Worm (Caenorhabditis elegans) whole organism, young adult: Measurements from ENCODE around the gene ttr-49.

Experiments used
- C06A6.2 ChIP-seq: fragments of 200-800 bp; sonication (Bioruptor generic); conservative IDR thresholded peaks from 2 replicates; pipeline ENCODE4 v1.3.6; 2022; ENCODE audit warnings: missing genetic modification characterization, missing compliant biosample characterization
- F23B12.7 ChIP-seq: sonication (generic microtip); optimal IDR thresholded peaks from 2 replicates; lab custom pipeline; 2017; ENCODE audit warnings: missing genetic modification characterization, mild to moderate bottlenecking, missing compliant biosample characterization, antibody characterized with exemption, moderate library complexity; ENCODE audit not compliant: insufficient read depth
- F49E8.2 ChIP-seq: sonication (generic microtip); optimal IDR thresholded peaks from 3 replicates; lab custom pipeline; 2017; ENCODE audit warnings: missing genetic modification characterization, mild to moderate bottlenecking, missing compliant biosample characterization, antibody characterized with exemption, moderate library complexity; ENCODE audit not compliant: insufficient read depth
- F57C9.4 ChIP-seq: sonication (generic microtip); optimal IDR thresholded peaks from 2 replicates; lab custom pipeline; 2017; ENCODE audit warnings: mild to moderate bottlenecking, missing genetic modification characterization, missing compliant biosample characterization
- K11D2.4 ChIP-seq: fragments of 200-800 bp; sonication (Bioruptor generic); IDR thresholded peaks from 2 replicates; pipeline ENCODE4 v1.3.6; 2022; ENCODE audit warnings: missing genetic modification reagents, missing genetic modification characterization, missing compliant biosample characterization
- K12H6.12 ChIP-seq: fragments of 200-800 bp; sonication (Bioruptor generic); optimal IDR thresholded peaks from 2 replicates; lab custom pipeline; 2018; ENCODE audit warnings: mild to moderate bottlenecking, missing genetic modification characterization, missing compliant biosample characterization
- Y79H2A.3 ChIP-seq: fragments of 200-800 bp; sonication (Bioruptor generic); conservative IDR thresholded peaks from 2 replicates; pipeline ENCODE4 v1.3.6; 2022; ENCODE audit warnings: missing genetic modification reagents, missing genetic modification characterization, missing compliant biosample characterization
- akir-1 ChIP-seq: fragments of 200-800 bp; sonication (Bioruptor generic); optimal IDR thresholded peaks from 2 replicates; lab custom pipeline; 2018; ENCODE audit warnings: mild to moderate bottlenecking, missing genetic modification characterization, moderate library complexity, missing compliant biosample characterization
- attf-6 ChIP-seq: fragments of 200-800 bp; sonication (Bioruptor generic); IDR thresholded peaks from 2 replicates; pipeline ENCODE4 v1.3.6; 2022; ENCODE audit warnings: missing genetic modification reagents, missing genetic modification characterization, missing compliant biosample characterization
- bed-2 ChIP-seq: fragments of 200-800 bp; sonication (Bioruptor generic); IDR thresholded peaks from 2 replicates; pipeline ENCODE4 v1.3.6; 2022; ENCODE audit warnings: missing genetic modification reagents, missing genetic modification characterization, missing compliant biosample characterization
- ccch-3 ChIP-seq: fragments of 200-800 bp; sonication (Bioruptor generic); optimal IDR thresholded peaks from 2 replicates; lab custom pipeline; 2018; ENCODE audit warnings: mild to moderate bottlenecking, missing genetic modification characterization, missing compliant biosample characterization
- cebp-1 ChIP-seq, 2 experiments: fragments of 200-800 bp in 1 of 2; sonication (Bioruptor generic) in 1 of 2; sonication (generic microtip) in 1 of 2; IDR thresholded peaks in 1 of 2; optimal IDR thresholded peaks in 1 of 2; 2 replicates each; pipeline versions ENCODE4 v1.3.6 to Lab custom; 2017 to 2022; ENCODE audit warnings: missing compliant biosample characterization in 2 of 2, missing genetic modification characterization in 2 of 2, mild to moderate bottlenecking in 1 of 2, missing genetic modification reagents in 1 of 2, moderate library complexity in 1 of 2
- ceh-100 ChIP-seq: fragments of 200-800 bp; sonication (Bioruptor generic); IDR thresholded peaks from 2 replicates; pipeline ENCODE4 v1.3.6; 2022; ENCODE audit warnings: missing genetic modification reagents, missing genetic modification characterization, missing compliant biosample characterization
- ceh-91 ChIP-seq: fragments of 200-800 bp; sonication (Bioruptor generic); IDR thresholded peaks from 2 replicates; pipeline ENCODE4 v1.3.6; 2022; ENCODE audit warnings: missing genetic modification reagents, missing genetic modification characterization, missing compliant biosample characterization
- dox-1 ChIP-seq: fragments of 200-800 bp; sonication (Bioruptor generic); IDR thresholded peaks from 2 replicates; pipeline ENCODE4 v1.3.6; 2022; ENCODE audit warnings: missing genetic modification reagents, missing genetic modification characterization, missing compliant biosample characterization
- egl-44 ChIP-seq: fragments of 200-800 bp; sonication (Bioruptor generic); IDR thresholded peaks from 2 replicates; pipeline ENCODE4 v1.3.6; 2022; ENCODE audit warnings: missing genetic modification reagents, missing genetic modification characterization, missing compliant biosample characterization
- let-607 ChIP-seq, 2 experiments: fragments of 200-800 bp in 1 of 2; sonication (Bioruptor generic) in 1 of 2; sonication (generic microtip) in 1 of 2; optimal IDR thresholded peaks; 2 replicates each; lab custom pipeline; 2016 to 2018; ENCODE audit warnings: mild to moderate bottlenecking in 2 of 2, missing compliant biosample characterization in 2 of 2, missing genetic modification characterization in 2 of 2, moderate library complexity in 2 of 2, missing genotype in 1 of 2
- lir-1 ChIP-seq: fragments of 200-800 bp; sonication (Bioruptor generic); conservative IDR thresholded peaks from 2 replicates; pipeline ENCODE4 v1.3.6; 2022; ENCODE audit warnings: missing genetic modification reagents, missing genetic modification characterization, missing compliant biosample characterization
- lsy-27 ChIP-seq: sonication (generic microtip); optimal IDR thresholded peaks from 2 replicates; lab custom pipeline; 2017; ENCODE audit warnings: missing genetic modification characterization, mild to moderate bottlenecking, missing compliant biosample characterization, antibody characterized with exemption, missing genotype, borderline replicate concordance; ENCODE audit not compliant: insufficient read depth
- madf-3 ChIP-seq: fragments of 200-800 bp; sonication (Bioruptor generic); IDR thresholded peaks from 2 replicates; pipeline ENCODE4 v1.3.6; 2022; ENCODE audit warnings: missing genetic modification reagents, missing genetic modification characterization, missing compliant biosample characterization
- mcd-1 ChIP-seq: fragments of 200-800 bp; sonication (Bioruptor generic); IDR thresholded peaks from 2 replicates; pipeline ENCODE4 v1.3.6; 2022; ENCODE audit warnings: missing genetic modification reagents, missing genetic modification characterization, missing compliant biosample characterization
- mel-28 ChIP-seq: sonication (generic microtip); optimal IDR thresholded peaks from 2 replicates; lab custom pipeline; 2016; ENCODE audit warnings: borderline replicate concordance, mild to moderate bottlenecking, missing genetic modification characterization, missing compliant biosample characterization
- mxl-1 ChIP-seq: sonication (generic microtip); optimal IDR thresholded peaks from 2 replicates; lab custom pipeline; 2016; ENCODE audit warnings: missing genetic modification characterization, missing compliant biosample characterization
- nfya-1 ChIP-seq: sonication (generic microtip); optimal IDR thresholded peaks from 2 replicates; lab custom pipeline; 2017; ENCODE audit warnings: antibody characterized with exemption, missing compliant biosample characterization, missing genetic modification characterization, borderline replicate concordance; ENCODE audit not compliant: insufficient read depth
- nhr-80 ChIP-seq: sonication (generic microtip); optimal IDR thresholded peaks from 2 replicates; lab custom pipeline; 2016; ENCODE audit warnings: missing genetic modification characterization, missing compliant biosample characterization
- nhr-90 ChIP-seq: sonication (generic microtip); optimal IDR thresholded peaks from 2 replicates; lab custom pipeline; 2016; ENCODE audit warnings: missing genotype, mild to moderate bottlenecking, missing genetic modification characterization, missing compliant biosample characterization
- pha-4 ChIP-seq: fragments of 150-350 bp; sonication (generic microtip); optimal IDR thresholded peaks from 2 replicates; lab custom pipeline; 2014; ENCODE audit warnings: missing biosample characterization, missing genetic modification reagents, missing genetic modification characterization
- rec-8 ChIP-seq, 2 experiments: sonication (generic microtip); optimal IDR thresholded peaks; 2 replicates each; lab custom pipeline; 2016; ENCODE audit warnings: mild to moderate bottlenecking in 2 of 2, missing genetic modification characterization in 2 of 2, missing genetic modification reagents in 2 of 2, missing genotype in 2 of 2, missing biosample characterization in 1 of 2, missing compliant biosample characterization in 1 of 2, moderate library complexity in 1 of 2
- snpc-1.1 ChIP-seq: sonication (generic microtip); optimal IDR thresholded peaks from 2 replicates; lab custom pipeline; 2017; ENCODE audit warnings: missing genetic modification characterization, mild to moderate bottlenecking, missing compliant biosample characterization, antibody characterized with exemption, moderate library complexity, missing genotype, missing genetic modification reagents; ENCODE audit not compliant: insufficient read depth
- snpc-4 ChIP-seq, 5 experiments: fragments of 150-350 bp in 1 of 5; sonication (generic microtip) in 4 of 5; optimal IDR thresholded peaks; 2 replicates each; lab custom pipeline; 2014 to 2018; ENCODE audit warnings: missing genetic modification characterization in 5 of 5, missing biosample characterization in 3 of 5, antibody characterized with exemption in 2 of 5, mild to moderate bottlenecking in 2 of 5, missing compliant biosample characterization in 2 of 5, missing genotype in 2 of 5, moderate library complexity in 2 of 5, missing genetic modification reagents in 1 of 5
- somi-1 ChIP-seq: fragments of 200-800 bp; sonication (Bioruptor generic); optimal IDR thresholded peaks from 2 replicates; lab custom pipeline; 2018; ENCODE audit warnings: mild to moderate bottlenecking, missing genetic modification characterization, missing compliant biosample characterization
- tbx-9 ChIP-seq: sonication (generic microtip); optimal IDR thresholded peaks from 2 replicates; lab custom pipeline; 2016; ENCODE audit warnings: borderline replicate concordance, missing genetic modification characterization, inconsistent platforms, missing compliant biosample characterization
- unc-130 ChIP-seq: sonication (generic microtip); optimal IDR thresholded peaks from 2 replicates; lab custom pipeline; 2016; ENCODE audit warnings: missing genetic modification reagents, missing genetic modification characterization, missing compliant biosample characterization
- ztf-18 ChIP-seq: sonication (generic microtip); optimal IDR thresholded peaks from 2 replicates; lab custom pipeline; 2016; ENCODE audit warnings: missing genotype, mild to moderate bottlenecking, missing genetic modification characterization, missing compliant biosample characterization
- ztf-28 ChIP-seq: fragments of 200-800 bp; sonication (Bioruptor generic); IDR thresholded peaks from 2 replicates; pipeline ENCODE4 v1.3.6; 2022; ENCODE audit warnings: missing genetic modification reagents, missing genetic modification characterization, missing compliant biosample characterization
- ztf-6 ChIP-seq: fragments of 200-800 bp; sonication (Bioruptor generic); IDR thresholded peaks from 2 replicates; pipeline ENCODE4 v1.3.6; 2022; ENCODE audit warnings: missing genetic modification reagents, missing genetic modification characterization, missing compliant biosample characterization

The ttr-49 gene

ce11 chrV:9375378-9375777 is 19.1 kb upstream of the ttr-49 start, which contains the start of gene E02C12.9:
E02C12.9 (minus strand) TSS chrV:9375478.
- TF ChIP-seq C06A6.2 (GFP tag; lab: Robert Waterston, UW) (no peak), snpc-4 (GFP tag; optimal IDR thresholded peaks at IDR 0.05; lab: Kevin White, UChicago) (no peak), snpc-4 (tag; optimal IDR thresholded peaks at IDR 0.05; lab: Kevin White, UChicago) (no peak), mxl-1 (tag; lab: Kevin White, UChicago) (no peak), ztf-28 (GFP tag; lab: Robert Waterston, UW) (no peak), F23B12.7 (tag; lab: Kevin White, UChicago) (no peak), ceh-100 (GFP tag; lab: Robert Waterston, UW) (no peak), ztf-18 (no peak), rec-8 (tag; optimal IDR thresholded peaks at IDR 0.05; lab: Kevin White, UChicago) (no peak)

- no peak for TF ChIP-seq ccch-3 (GFP tag; lab: Kevin White, UChicago)
- peak; percentile 53; the same call in 1 of the 2 replicates for TF ChIP-seq cebp-1 (GFP tag; IDR thresholded peaks at IDR 0.05; lab: Robert Waterston, UW)
- no peak for TF ChIP-seq cebp-1 (tag; optimal IDR thresholded peaks at IDR 0.05; lab: Kevin White, UChicago)
- TF ChIP-seq nhr-80 (tag; lab: Kevin White, UChicago) = peak; percentile 77
- TF ChIP-seq tbx-9 (tag; lab: Kevin White, UChicago) = no peak
- no peak for TF ChIP-seq unc-130 (GFP tag; lab: Kevin White, UChicago)
- no peak for TF ChIP-seq F57C9.4 (tag; lab: Kevin White, UChicago)
These were observed 17.2 kb upstream of the ttr-49 start, which contains the start of gene E02C12.8 for ce11 chrV:9373473-9373872. E02C12.8 (minus strand) TSS chrV:9373613.

- TF ChIP-seq lir-1 (no peak), lsy-27 (no peak), bed-2 (GFP tag; lab: Robert Waterston, UW) (no peak), ceh-91 (no peak), nfya-1 (tag; lab: Kevin White, UChicago) (no peak), mcd-1 (GFP tag; lab: Robert Waterston, UW) (no peak), Y79H2A.3 (GFP tag; lab: Robert Waterston, UW) (no peak), F49E8.2 (tag; lab: Kevin White, UChicago) (no peak), egl-44 (GFP tag; lab: Robert Waterston, UW) (no peak), K11D2.4 (GFP tag; lab: Robert Waterston, UW) (no peak), madf-3 (GFP tag; lab: Robert Waterston, UW) (no peak), ztf-18 (no peak)
These were observed 14.7 kb upstream of the ttr-49 start, which contains the start of gene E02C12.6 for ce11 chrV:9370986-9371385. E02C12.6 (minus strand) TSS chrV:9371086.

ce11 chrV:9359674-9360073 is 3.4 kb upstream of the ttr-49 start, which contains the start of gene gpa-3:
gpa-3 (minus strand) TSS chrV:9359774.
- no peak for TF ChIP-seq let-607 (tag; optimal IDR thresholded peaks at IDR 0.05; lab: Kevin White, UChicago)
- no peak for TF ChIP-seq attf-6
- TF ChIP-seq akir-1 = no peak
- TF ChIP-seq mel-28 = no peak

- TF ChIP-seq dox-1 (GFP tag; lab: Robert Waterston, UW) (no peak), nhr-80 (tag; lab: Kevin White, UChicago) (no peak), pha-4 (tag; lab: Kevin White, UChicago) (no peak), snpc-1.1 (tag; lab: Kevin White, UChicago) (no peak), nhr-90 (tag; lab: Kevin White, UChicago) (no peak), K12H6.12 (tag; lab: Kevin White, UChicago) (no peak), ztf-6 (GFP tag; lab: Robert Waterston, UW) (no peak), somi-1 (GFP tag; lab: Kevin White, UChicago) (no peak)
These were observed 944 bp downstream of the ttr-49 start, which contains the start of gene ttr-40 for ce11 chrV:9355371-9355770. ttr-40 (minus strand) TSS chrV:9355471.
